Worm (Caenorhabditis elegans) whole organism, late embryonic: ENCODE measurements around the gene F53B3.3.

Source experiments
- F13H6.1 ChIP-seq: sonication (generic microtip); optimal IDR thresholded peaks from 2 replicates; lab custom pipeline; 2016; ENCODE audit warnings: missing genetic modification characterization, missing compliant biosample characterization
- ceh-24 ChIP-seq: sonication (generic microtip); optimal IDR thresholded peaks from 2 replicates; lab custom pipeline; 2016; ENCODE audit warnings: mild to moderate bottlenecking, missing genetic modification characterization, missing compliant biosample characterization
- dmd-4 ChIP-seq: sonication (generic microtip); optimal IDR thresholded peaks from 2 replicates; lab custom pipeline; 2016; ENCODE audit warnings: borderline replicate concordance, missing genetic modification characterization, missing compliant biosample characterization
- elt-2 ChIP-seq: sonication (generic microtip); optimal IDR thresholded peaks from 2 replicates; lab custom pipeline; 2016; ENCODE audit warnings: missing genetic modification reagents, missing genetic modification characterization, missing compliant biosample characterization
- ets-4 ChIP-seq: sonication (generic microtip); optimal IDR thresholded peaks from 2 replicates; lab custom pipeline; 2016; ENCODE audit warnings: missing genetic modification characterization, missing compliant biosample characterization
- eyg-1 ChIP-seq: sonication (generic microtip); optimal IDR thresholded peaks from 2 replicates; lab custom pipeline; 2016; ENCODE audit warnings: missing genotype, missing genetic modification characterization, missing compliant biosample characterization
- nhr-11 ChIP-seq: fragments of 150-350 bp; optimal IDR thresholded peaks from 2 replicates; lab custom pipeline; 2014; ENCODE audit warnings: missing biosample characterization, missing genetic modification characterization
- odd-2 ChIP-seq: sonication (generic microtip); optimal IDR thresholded peaks from 2 replicates; lab custom pipeline; 2017; ENCODE audit warnings: antibody characterized with exemption, mild to moderate bottlenecking, missing genetic modification characterization, missing compliant biosample characterization
- pha-2 ChIP-seq: sonication (generic microtip); optimal IDR thresholded peaks from 2 replicates; lab custom pipeline; 2017; ENCODE audit warnings: mild to moderate bottlenecking, missing genetic modification characterization, missing compliant biosample characterization
- pha-4 ChIP-seq: fragments of 150-350 bp; optimal IDR thresholded peaks from 2 replicates; lab custom pipeline; 2018; ENCODE audit warnings: missing biosample characterization, missing genetic modification reagents, missing genetic modification characterization

ce11 chrX:2893026-2893662 is 22.2 kb upstream of the F53B3.3 start:
- TF ChIP-seq ets-4 (tag; lab: Kevin White, UChicago) = no peak
- no peak for TF ChIP-seq odd-2 (tag; lab: Kevin White, UChicago)
- TF ChIP-seq dmd-4 = no peak
- TF ChIP-seq pha-4 = no peak
- no peak for TF ChIP-seq nhr-11 (tag; lab: Kevin White, UChicago)
- no peak for TF ChIP-seq elt-2 (tag; lab: Kevin White, UChicago)
- no peak for TF ChIP-seq F13H6.1
- no peak for TF ChIP-seq pha-2 (tag; lab: Kevin White, UChicago)
- TF ChIP-seq ceh-24 (tag; lab: Kevin White, UChicago) = no peak
- no peak for TF ChIP-seq eyg-1
